Fruit fly (Drosophila melanogaster) whole organism, embryonic: ENCODE data around the gene nmdyn-D7.

Source experiments
- Bgb ChIP-seq: fragments of 200-800 bp; sonication (Bioruptor generic); IDR thresholded peaks from 2 replicates; pipeline ENCODE4 v1.3.6; 2022; ENCODE audit warnings: missing biosample characterization, missing genetic modification characterization; ENCODE audit not compliant: partially characterized antibody
- CG1024 ChIP-seq: fragments of 200-800 bp; sonication (Bioruptor generic); IDR thresholded peaks from 2 replicates; pipeline ENCODE4 v1.3.6; 2022; ENCODE audit warnings: missing biosample characterization, missing genetic modification characterization
- CG11247 ChIP-seq: fragments of 200-800 bp; sonication (Bioruptor generic); IDR thresholded peaks from 2 replicates; pipeline ENCODE4 v1.3.6; 2022; ENCODE audit warnings: missing biosample characterization, missing genetic modification characterization
- CG11695 ChIP-seq: fragments of 200-800 bp; sonication (Bioruptor generic); IDR thresholded peaks from 3 replicates; pipeline ENCODE4 v1.3.6; 2022; ENCODE audit warnings: missing biosample characterization, missing genetic modification characterization
- CG12769 ChIP-seq: fragments of 200-800 bp; sonication (Bioruptor generic); optimal IDR thresholded peaks from 2 replicates; lab custom pipeline; 2019; ENCODE audit warnings: missing biosample characterization, mild to moderate bottlenecking, missing genetic modification characterization, moderate library complexity
- CG13894 ChIP-seq: fragments of 200-800 bp; sonication (Bioruptor generic); optimal IDR thresholded peaks from 3 replicates; lab custom pipeline; 2018; ENCODE audit warnings: missing biosample characterization, mild to moderate bottlenecking, missing genetic modification characterization, moderate library complexity
- CG15073 ChIP-seq: fragments of 200-800 bp; sonication (Bioruptor generic); optimal IDR thresholded peaks from 2 replicates; lab custom pipeline; 2016; ENCODE audit warnings: missing biosample characterization, missing genetic modification characterization
- CG15514 ChIP-seq: fragments of 200-800 bp; sonication (Bioruptor generic); optimal IDR thresholded peaks from 3 replicates; lab custom pipeline; 2017; ENCODE audit warnings: missing biosample characterization, missing genetic modification characterization, mild to moderate bottlenecking, moderate library complexity, missing genetic modification reagents
- CG2712 ChIP-seq: fragments of 200-800 bp; optimal IDR thresholded peaks from 3 replicates; lab custom pipeline; 2019; ENCODE audit warnings: missing biosample characterization, mild to moderate bottlenecking, missing genetic modification characterization, moderate library complexity
- CG31388 ChIP-seq: fragments of 200-800 bp; sonication (Bioruptor generic); optimal IDR thresholded peaks from 2 replicates; lab custom pipeline; 2016; ENCODE audit warnings: missing biosample characterization, missing genetic modification characterization
- CG3163 ChIP-seq: fragments of 200-800 bp; sonication (Bioruptor generic); optimal IDR thresholded peaks from 3 replicates; lab custom pipeline; 2016; ENCODE audit warnings: missing biosample characterization, missing genetic modification characterization
- CG32532 ChIP-seq: fragments of 200-800 bp; sonication (Bioruptor generic); IDR thresholded peaks from 2 replicates; pipeline ENCODE4 v1.3.6; 2022; ENCODE audit warnings: missing biosample characterization, missing genetic modification characterization
- CG4328 ChIP-seq: fragments of 200-800 bp; sonication (Bioruptor generic); optimal IDR thresholded peaks from 3 replicates; lab custom pipeline; 2017; ENCODE audit warnings: missing biosample characterization, missing genetic modification reagents, missing genetic modification characterization
- CG43689 ChIP-seq: fragments of 200-800 bp; sonication (Bioruptor generic); IDR thresholded peaks from 2 replicates; pipeline ENCODE4 v1.3.6; 2022; ENCODE audit warnings: missing biosample characterization, missing genetic modification characterization
- CG6654 ChIP-seq: fragments of 200-800 bp; sonication (Bioruptor generic); optimal IDR thresholded peaks from 2 replicates; lab custom pipeline; 2017; ENCODE audit warnings: missing biosample characterization, mild to moderate bottlenecking, missing genetic modification characterization
- CG6689 ChIP-seq: fragments of 200-800 bp; sonication (Bioruptor generic); IDR thresholded peaks from 2 replicates; pipeline ENCODE4 v1.3.6; 2022; ENCODE audit warnings: missing biosample characterization, missing genetic modification characterization
- CG6813 ChIP-seq: fragments of 200-800 bp; sonication (Bioruptor generic); optimal IDR thresholded peaks from 2 replicates; lab custom pipeline; 2017; ENCODE audit warnings: missing biosample characterization, missing genetic modification characterization, mild to moderate bottlenecking, moderate library complexity, missing genetic modification reagents
- CG6854 ChIP-seq: fragments of 200-800 bp; sonication (Bioruptor generic); optimal IDR thresholded peaks from 3 replicates; lab custom pipeline; 2017; ENCODE audit warnings: missing biosample characterization, mild to moderate bottlenecking, missing genetic modification characterization
- CHES-1-like ChIP-seq: fragments of 200-800 bp; sonication (Bioruptor generic); optimal IDR thresholded peaks from 2 replicates; lab custom pipeline; 2016; ENCODE audit warnings: missing biosample characterization, missing genetic modification characterization
- Fer2 ChIP-seq: fragments of 200-800 bp; sonication (Bioruptor generic); optimal IDR thresholded peaks from 2 replicates; lab custom pipeline; 2018; ENCODE audit warnings: missing biosample characterization, mild to moderate bottlenecking, missing genetic modification characterization, moderate library complexity
- HLH54F ChIP-seq: fragments of 200-800 bp; sonication (Bioruptor generic); optimal IDR thresholded peaks from 3 replicates; lab custom pipeline; 2016; ENCODE audit warnings: missing biosample characterization, missing genetic modification characterization
- Hand ChIP-seq: fragments of 200-800 bp; sonication (Bioruptor generic); optimal IDR thresholded peaks from 2 replicates; lab custom pipeline; 2017; ENCODE audit warnings: mild to moderate bottlenecking, missing biosample characterization, missing genetic modification reagents, missing genetic modification characterization
- HmgD ChIP-seq: fragments of 200-800 bp; sonication (Bioruptor generic); optimal IDR thresholded peaks from 3 replicates; lab custom pipeline; 2016; ENCODE audit warnings: missing biosample characterization, missing genetic modification characterization
- Hr39 ChIP-seq: fragments of >200 bp; optimal IDR thresholded peaks from 2 replicates; lab custom pipeline; 2017
- Hr51 ChIP-seq, 2 experiments: fragments of 200-800 bp; sonication (Bioruptor generic); optimal IDR thresholded peaks; 2 replicates in 1 of 2; 3 replicates in 1 of 2; lab custom pipeline; 2016 to 2018; ENCODE audit warnings: missing biosample characterization in 2 of 2, missing genetic modification characterization in 2 of 2, mild to moderate bottlenecking in 1 of 2, moderate library complexity in 1 of 2
- Hr78 ChIP-seq, 2 experiments: fragments of 200-800 bp in 1 of 2; fragments of >200 bp in 1 of 2; sonication (Bioruptor generic) in 1 of 2; optimal IDR thresholded peaks; 2 replicates each; lab custom pipeline; 2017 to 2019; ENCODE audit warnings: missing biosample characterization in 2 of 2, missing genetic modification characterization in 2 of 2, mild to moderate bottlenecking in 1 of 2, moderate library complexity in 1 of 2
- Mrtf ChIP-seq: fragments of 200-800 bp; sonication (Bioruptor generic); IDR thresholded peaks from 3 replicates; pipeline ENCODE4 v1.3.6; 2022; ENCODE audit warnings: missing biosample characterization, missing genetic modification characterization
- Optix ChIP-seq: fragments of 200-800 bp; sonication (Bioruptor generic); IDR thresholded peaks from 3 replicates; pipeline ENCODE4 v1.3.6; 2022; ENCODE audit warnings: missing biosample characterization, missing genetic modification characterization
- Scr ChIP-seq: fragments of 200-800 bp; sonication (Bioruptor generic); IDR thresholded peaks from 2 replicates; pipeline ENCODE4 v1.3.6; 2022; ENCODE audit warnings: missing biosample characterization, missing genetic modification characterization; ENCODE audit not compliant: partially characterized antibody
- Side ChIP-seq: fragments of 200-800 bp; sonication (Bioruptor generic); optimal IDR thresholded peaks from 2 replicates; lab custom pipeline; 2016; ENCODE audit warnings: missing biosample characterization, missing genetic modification characterization
- Sox100B ChIP-seq: fragments of 200-800 bp; sonication (Bioruptor generic); optimal IDR thresholded peaks from 3 replicates; lab custom pipeline; 2018; ENCODE audit warnings: missing biosample characterization, mild to moderate bottlenecking, missing genetic modification characterization
- Spps ChIP-seq: fragments of 200-800 bp; sonication (Bioruptor generic); optimal IDR thresholded peaks from 2 replicates; lab custom pipeline; 2018; ENCODE audit warnings: missing biosample characterization, mild to moderate bottlenecking, missing genetic modification characterization
- YL-1 ChIP-seq: fragments of 200-800 bp; sonication (Bioruptor generic); optimal IDR thresholded peaks from 3 replicates; lab custom pipeline; 2017; ENCODE audit warnings: missing biosample characterization, mild to moderate bottlenecking, missing genetic modification characterization
- aop ChIP-seq: fragments of 200-800 bp; sonication (Bioruptor generic); IDR thresholded peaks from 2 replicates; pipeline ENCODE4 v1.3.6; 2022; ENCODE audit warnings: missing biosample characterization, missing genetic modification characterization
- ash1 ChIP-seq: fragments of 200-800 bp; sonication (Bioruptor generic); optimal IDR thresholded peaks from 2 replicates; lab custom pipeline; 2018; ENCODE audit warnings: missing biosample characterization, mild to moderate bottlenecking, missing genetic modification characterization
- gsb ChIP-seq: fragments of 200-800 bp; sonication (Bioruptor generic); IDR thresholded peaks from 2 replicates; pipeline ENCODE4 v1.3.6; 2022; ENCODE audit warnings: missing biosample characterization, missing genetic modification characterization
- lab ChIP-seq: fragments of 200-800 bp; sonication (Bioruptor generic); optimal IDR thresholded peaks from 3 replicates; lab custom pipeline; 2017; ENCODE audit warnings: missing biosample characterization, missing genetic modification characterization, mild to moderate bottlenecking, moderate library complexity, missing genetic modification reagents
- mld ChIP-seq: fragments of 200-800 bp; sonication (Bioruptor generic); IDR thresholded peaks from 3 replicates; pipeline ENCODE4 v1.3.6; 2022; ENCODE audit warnings: missing biosample characterization, missing genetic modification characterization; ENCODE audit not compliant: partially characterized antibody
- onecut ChIP-seq: fragments of 200-800 bp; sonication (Bioruptor generic); IDR thresholded peaks from 2 replicates; pipeline ENCODE4 v1.3.6; 2022; ENCODE audit warnings: missing biosample characterization, missing genetic modification characterization
- org-1 ChIP-seq: fragments of 200-800 bp; sonication (Bioruptor generic); optimal IDR thresholded peaks from 2 replicates; lab custom pipeline; 2017; ENCODE audit warnings: missing biosample characterization, missing genetic modification characterization
- p53 ChIP-seq: fragments of 200-800 bp; sonication (Bioruptor generic); optimal IDR thresholded peaks from 2 replicates; lab custom pipeline; 2016; ENCODE audit warnings: missing biosample characterization, missing genetic modification characterization
- pita ChIP-seq: fragments of 200-800 bp; sonication (Bioruptor generic); optimal IDR thresholded peaks from 2 replicates; lab custom pipeline; 2017; ENCODE audit warnings: missing biosample characterization, mild to moderate bottlenecking, missing genetic modification characterization
- psq ChIP-seq: fragments of 200-800 bp; sonication (Bioruptor generic); optimal IDR thresholded peaks from 2 replicates; lab custom pipeline; 2017; ENCODE audit warnings: missing biosample characterization, missing genetic modification characterization
- run ChIP-seq: fragments of 200-800 bp; sonication (Bioruptor generic); optimal IDR thresholded peaks from 3 replicates; lab custom pipeline; 2018; ENCODE audit warnings: missing biosample characterization, mild to moderate bottlenecking, missing genetic modification characterization
- shn ChIP-seq: fragments of 200-800 bp; sonication (Bioruptor generic); optimal IDR thresholded peaks from 3 replicates; lab custom pipeline; 2016; ENCODE audit warnings: missing biosample characterization, missing genetic modification characterization
- sim ChIP-seq: fragments of 200-800 bp; sonication (Bioruptor generic); IDR thresholded peaks from 2 replicates; pipeline ENCODE4 v1.3.6; 2022; ENCODE audit warnings: missing biosample characterization, missing genetic modification characterization
- sqz ChIP-seq: fragments of 200-800 bp; sonication (Bioruptor generic); optimal IDR thresholded peaks from 3 replicates; lab custom pipeline; 2018; ENCODE audit warnings: missing biosample characterization, mild to moderate bottlenecking, missing genetic modification characterization
- tio ChIP-seq: fragments of 200-800 bp; sonication (Bioruptor generic); optimal IDR thresholded peaks from 2 replicates; lab custom pipeline; 2017; ENCODE audit warnings: missing biosample characterization, missing genetic modification characterization, inconsistent platforms
- ttk ChIP-seq: fragments of 200-800 bp; sonication (Bioruptor generic); IDR thresholded peaks from 2 replicates; pipeline ENCODE4 v2.1.2; 2022; ENCODE audit warnings: missing biosample characterization, missing genetic modification characterization
- twi ChIP-seq: fragments of 200-800 bp; optimal IDR thresholded peaks from 2 replicates; lab custom pipeline; 2019; ENCODE audit warnings: missing biosample characterization, mild to moderate bottlenecking, missing genetic modification characterization, moderate library complexity
- zen2 ChIP-seq: fragments of 200-800 bp; sonication (Bioruptor generic); IDR thresholded peaks from 3 replicates; pipeline ENCODE4 v1.3.6; 2022; ENCODE audit warnings: missing biosample characterization, missing genetic modification characterization; ENCODE audit not compliant: partially characterized antibody

Gene nmdyn-D7

DNA sequence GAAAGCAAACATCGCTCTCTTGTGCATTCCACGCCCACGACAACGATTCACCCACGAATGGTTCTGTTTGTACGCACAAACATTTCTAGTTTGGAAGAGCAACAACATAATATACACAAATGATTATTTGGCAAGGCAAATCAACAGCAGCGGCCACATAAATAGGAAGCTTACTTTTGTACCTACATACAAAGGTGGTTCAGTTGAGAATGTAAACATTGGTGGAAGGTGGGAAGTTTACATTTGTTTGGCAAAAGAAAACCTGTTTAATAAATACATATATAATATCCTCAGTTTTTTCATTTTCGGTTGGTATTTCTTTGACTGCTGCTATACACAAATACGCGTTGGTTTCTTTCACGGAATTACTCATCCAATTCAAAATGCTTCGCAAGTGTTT lies 22.8 kb downstream of the nmdyn-D7 start (continued):
- TF ChIP-seq CG15514 (GFP tag; lab: Kevin White, UChicago) (peak; percentile 87), Mrtf (GFP tag; lab: Robert Waterston, UW) (no peak), CG31388 (GFP tag; lab: Kevin White, UChicago) (peak; percentile 59), twi (tag; lab: Kevin White, UChicago) (peak; percentile 61), CG15073 (GFP tag; lab: Kevin White, UChicago) (peak; percentile 55), YL-1 (peak; percentile 75), CG6654 (GFP tag; lab: Kevin White, UChicago) (peak; percentile 82), Fer2 (tag; lab: Kevin White, UChicago) (peak; percentile 51), tio (GFP tag; lab: Kevin White, UChicago) (no peak), CG13894 (peak; percentile 70), Hr51 (GFP tag; optimal IDR thresholded peaks at IDR 0.05; lab: Kevin White, UChicago) (peak; percentile 71 to 93), lab (GFP tag; lab: Kevin White, UChicago) (peak; percentile 95), p53 (GFP tag; lab: Kevin White, UChicago) (peak; percentile 42), Optix (GFP tag; lab: Robert Waterston, UW) (no peak), mld (no peak), CG6689 (GFP tag; lab: Robert Waterston, UW) (no peak), HmgD (GFP tag; lab: Kevin White, UChicago) (peak; percentile 44), CG43689 (GFP tag; lab: Robert Waterston, UW) (no peak), CG11695 (no peak), Spps (tag; lab: Kevin White, UChicago) (peak; percentile 61), CG32532 (GFP tag; lab: Robert Waterston, UW) (no peak), Bgb (GFP tag; lab: Robert Waterston, UW) (no peak), aop (GFP tag; lab: Robert Waterston, UW) (no peak), CG1024 (GFP tag; lab: Robert Waterston, UW) (no peak), psq (GFP tag; lab: Kevin White, UChicago) (peak; percentile 74), Scr (GFP tag; lab: Robert Waterston, UW) (no peak), onecut (GFP tag; lab: Robert Waterston, UW) (peak; percentile 84), CG6813 (GFP tag; lab: Kevin White, UChicago) (peak; percentile 90), CG3163 (peak; percentile 31), Sox100B (GFP tag; lab: Kevin White, UChicago) (peak; percentile 86), CG12769 (tag; lab: Kevin White, UChicago) (peak; percentile 93), gsb (GFP tag; lab: Robert Waterston, UW) (no peak), CG2712 (peak; percentile 91), Hr39 (lab: Kevin White, UChicago) (no peak), sqz (GFP tag; lab: Kevin White, UChicago) (peak; percentile 89), zen2 (no peak), Hr78 (GFP tag; optimal IDR thresholded peaks at IDR 0.05; lab: Kevin White, UChicago) (peak in 1 of 2 experiments; percentile 5), HLH54F (GFP tag; lab: Kevin White, UChicago) (peak; percentile 84), CG6854 (GFP tag; lab: Kevin White, UChicago) (peak; percentile 84), ttk (GFP tag; lab: Robert Waterston, UW) (no peak), org-1 (GFP tag; lab: Kevin White, UChicago) (peak; percentile 84), CG4328 (GFP tag; lab: Kevin White, UChicago) (peak; percentile 55), Side (peak; percentile 79), CG11247 (GFP tag; lab: Robert Waterston, UW) (no peak), Hand (GFP tag; lab: Kevin White, UChicago) (peak; percentile 73), pita (no peak), CHES-1-like (GFP tag; lab: Kevin White, UChicago) (peak; percentile 79), run (tag; lab: Kevin White, UChicago) (peak; percentile 87), ash1 (GFP tag; lab: Kevin White, UChicago) (peak; percentile 47), shn (GFP tag; lab: Kevin White, UChicago) (peak; percentile 82), sim (GFP tag; lab: Robert Waterston, UW) (no peak)
